Fruit fly (Drosophila melanogaster): ENCODE data around the gene CG1662.

- TF ChIP-seq CG11560 (tag; IDR thresholded peaks at IDR 0.05) = 0 out of 3 replicates have a peak, but pooled peaks have one; percentile 28
- TF ChIP-seq abd-A (tag; optimal IDR thresholded peaks at IDR 0.05) = no peak
- TF ChIP-seq D19A (tag; optimal IDR thresholded peaks at IDR 0.05) = peak; percentile 57
- TF ChIP-seq CG12744 (GFP tag; optimal IDR thresholded peaks at IDR 0.05) = no peak
- TF ChIP-seq nerfin-1 (tag; optimal IDR thresholded peaks at IDR 0.05) = no peak
- TF ChIP-seq CG18011 (GFP tag; optimal IDR thresholded peaks at IDR 0.05) = no peak
- peak; percentile 85 for TF ChIP-seq CG15269 (tag; optimal IDR thresholded peaks at IDR 0.05)
- TF ChIP-seq CG15601 (tag; optimal IDR thresholded peaks at IDR 0.05) = no peak
Observed at dm6 chrX:13390465-13391173, 3.3 kb downstream of the CG1662 start.

Measured in whole organism, embryonic.